Fruit fly (Drosophila melanogaster) whole organism, wandering third instar larva: ENCODE measurements around the gene Frmd5.
A peak's percentile ranks its signal among the peaks of the same experiment; 100 is the strongest.

Experiments
- CG32264 ChIP-seq: fragments of 200-800 bp; sonication (Bioruptor generic); optimal IDR thresholded peaks from 2 replicates; lab custom pipeline; 2016; ENCODE audit warnings: missing biosample characterization, missing genetic modification characterization
- CG9705 ChIP-seq: fragments of 200-800 bp; sonication (Bioruptor generic); optimal IDR thresholded peaks from 2 replicates; lab custom pipeline; 2018; ENCODE audit warnings: missing biosample characterization, mild to moderate bottlenecking, missing genetic modification characterization
- CrebA ChIP-seq: fragments of 200-800 bp; sonication (Bioruptor generic); optimal IDR thresholded peaks from 2 replicates; lab custom pipeline; 2016; ENCODE audit warnings: missing biosample characterization, mild to moderate bottlenecking, missing genetic modification characterization, borderline replicate concordance
- Dfd ChIP-seq: fragments of >200 bp; optimal IDR thresholded peaks from 2 replicates; lab custom pipeline; 2017; ENCODE audit warnings: missing biosample characterization, missing genetic modification characterization
- Dif ChIP-seq: fragments of 200-275, 200-300 bp; sonication (Bioruptor generic); optimal IDR thresholded peaks from 2 replicates; lab custom pipeline; 2018; ENCODE audit warnings: missing biosample characterization, missing genetic modification characterization; ENCODE audit not compliant: partially characterized antibody
- GATAd ChIP-seq: sonication (Bioruptor generic); optimal IDR thresholded peaks from 2 replicates; lab custom pipeline; 2016; ENCODE audit warnings: missing biosample characterization, missing genetic modification characterization
- HLH106 ChIP-seq: fragments of 200-800 bp; optimal IDR thresholded peaks from 3 replicates; lab custom pipeline; 2019; ENCODE audit warnings: missing biosample characterization, mild to moderate bottlenecking, missing genetic modification characterization, moderate library complexity
- Hnf4 ChIP-seq: fragments of 200-800 bp; sonication (Bioruptor generic); optimal IDR thresholded peaks from 2 replicates; lab custom pipeline; 2016; ENCODE audit warnings: missing biosample characterization, mild to moderate bottlenecking, missing genetic modification characterization
- Hr78 ChIP-seq: fragments of >200 bp; optimal IDR thresholded peaks from 2 replicates; lab custom pipeline; 2017; ENCODE audit warnings: missing biosample characterization, missing genetic modification characterization
- Hr83 ChIP-seq: fragments of 200-300 bp; sonication (Bioruptor generic); optimal IDR thresholded peaks from 2 replicates; lab custom pipeline; 2016; ENCODE audit warnings: missing biosample characterization, mild to moderate bottlenecking, missing genetic modification characterization, moderate library complexity; ENCODE audit not compliant: poor library complexity, severe bottlenecking
- Jra ChIP-seq: sonication (Bioruptor generic); optimal IDR thresholded peaks from 2 replicates; lab custom pipeline; 2016; ENCODE audit warnings: missing biosample characterization, missing genetic modification characterization
- Mio ChIP-seq: sonication (Bioruptor generic); optimal IDR thresholded peaks from 2 replicates; lab custom pipeline; 2016; ENCODE audit warnings: missing biosample characterization, missing genetic modification characterization
- Myc ChIP-seq: fragments of >200 bp; optimal IDR thresholded peaks from 2 replicates; lab custom pipeline; 2017
- N ChIP-seq: fragments of >200 bp; optimal IDR thresholded peaks from 2 replicates; lab custom pipeline; 2018; ENCODE audit warnings: missing biosample characterization, missing external identifiers, missing genetic modification characterization
- OdsH ChIP-seq: fragments of 200-800 bp; sonication (Bioruptor generic); optimal IDR thresholded peaks from 2 replicates; lab custom pipeline; 2016; ENCODE audit warnings: missing biosample characterization, mild to moderate bottlenecking, missing genetic modification characterization
- Rel ChIP-seq, 2 experiments: fragments of 200-800 bp; sonication (Bioruptor generic) in 1 of 2; optimal IDR thresholded peaks; 2 replicates in 1 of 2; 3 replicates in 1 of 2; lab custom pipeline; 2016 to 2019; ENCODE audit warnings: mild to moderate bottlenecking in 2 of 2, missing biosample characterization in 2 of 2, missing genetic modification characterization in 2 of 2, moderate library complexity in 1 of 2
- Sp1 ChIP-seq: fragments of 200-800 bp; sonication (Bioruptor generic); optimal IDR thresholded peaks from 3 replicates; lab custom pipeline; 2019; ENCODE audit warnings: missing biosample characterization, mild to moderate bottlenecking, missing genetic modification characterization, moderate library complexity
- Vsx2 ChIP-seq: fragments of 200-300, 225-300 bp; sonication (Bioruptor generic); optimal IDR thresholded peaks from 2 replicates; lab custom pipeline; 2018; ENCODE audit warnings: missing biosample characterization, missing genetic modification characterization; ENCODE audit not compliant: partially characterized antibody
- br ChIP-seq: fragments of 200-800 bp; sonication (Bioruptor generic); optimal IDR thresholded peaks from 2 replicates; lab custom pipeline; 2016; ENCODE audit warnings: missing biosample characterization, missing genetic modification characterization
- brk ChIP-seq: fragments of 200-800 bp; sonication (Bioruptor generic); optimal IDR thresholded peaks from 2 replicates; lab custom pipeline; 2016; ENCODE audit warnings: missing biosample characterization, mild to moderate bottlenecking, missing genetic modification characterization
- dl ChIP-seq, 2 experiments: fragments of 175-275, 200-275 bp in 1 of 2; fragments of 200-275 bp in 1 of 2; sonication (Bioruptor generic); optimal IDR thresholded peaks; lab custom pipeline; 2018; ENCODE audit warnings: mild to moderate bottlenecking in 2 of 2, missing biosample characterization in 2 of 2, missing genetic modification characterization in 2 of 2, moderate library complexity in 2 of 2; ENCODE audit not compliant: partially characterized antibody in 2 of 2, insufficient read depth in 1 of 2
- dsf ChIP-seq: sonication (Bioruptor generic); optimal IDR thresholded peaks from 2 replicates; lab custom pipeline; 2016; ENCODE audit warnings: missing biosample characterization, missing genetic modification characterization, borderline replicate concordance
- ey ChIP-seq: fragments of 200-800 bp; sonication (Bioruptor generic); optimal IDR thresholded peaks from 2 replicates; lab custom pipeline; 2016; ENCODE audit warnings: missing biosample characterization, missing genetic modification characterization
- foxo ChIP-seq, 2 experiments: fragments of 200-800 bp; sonication (Bioruptor generic); optimal IDR thresholded peaks; 2 replicates in 1 of 2; 3 replicates in 1 of 2; lab custom pipeline; 2016 to 2017; ENCODE audit warnings: missing biosample characterization in 2 of 2, missing genetic modification characterization in 2 of 2
- fru ChIP-seq: fragments of 200-800 bp; sonication (Bioruptor generic); optimal IDR thresholded peaks from 3 replicates; lab custom pipeline; 2016; ENCODE audit warnings: missing biosample characterization, mild to moderate bottlenecking, missing genetic modification characterization
- h ChIP-seq: fragments of 200-800 bp; sonication (Bioruptor generic); optimal IDR thresholded peaks from 3 replicates; lab custom pipeline; 2016; ENCODE audit warnings: missing biosample characterization, mild to moderate bottlenecking, missing genetic modification characterization
- jim ChIP-seq: fragments of 175-275, 200-325 bp; sonication (Bioruptor generic); optimal IDR thresholded peaks from 2 replicates; lab custom pipeline; 2016; ENCODE audit warnings: missing biosample characterization, mild to moderate bottlenecking, missing genetic modification characterization
- lola ChIP-seq: fragments of >200 bp; optimal IDR thresholded peaks from 2 replicates; lab custom pipeline; 2017; ENCODE audit warnings: missing biosample characterization, missing genetic modification characterization
- pan ChIP-seq: fragments of >200 bp; optimal IDR thresholded peaks from 2 replicates; lab custom pipeline; 2017
- psq ChIP-seq: fragments of 200-800 bp; sonication (Bioruptor generic); optimal IDR thresholded peaks from 3 replicates; lab custom pipeline; 2017; ENCODE audit warnings: missing biosample characterization, mild to moderate bottlenecking, missing genetic modification characterization, moderate library complexity
- rgr ChIP-seq: fragments of 200-800 bp; sonication (Bioruptor generic); optimal IDR thresholded peaks from 3 replicates; lab custom pipeline; 2016; ENCODE audit warnings: missing biosample characterization, mild to moderate bottlenecking, missing genetic modification characterization
- sage ChIP-seq: fragments of 200-800 bp; sonication (Bioruptor generic); optimal IDR thresholded peaks from 2 replicates; lab custom pipeline; 2016; ENCODE audit warnings: missing biosample characterization, mild to moderate bottlenecking, missing genetic modification characterization
- sv ChIP-seq: fragments of 200-800 bp; sonication (Bioruptor generic); optimal IDR thresholded peaks from 3 replicates; lab custom pipeline; 2016; ENCODE audit warnings: missing biosample characterization, missing genetic modification characterization
- tai ChIP-seq: sonication (Bioruptor generic); optimal IDR thresholded peaks from 2 replicates; lab custom pipeline; 2016; ENCODE audit warnings: missing biosample characterization, missing genetic modification characterization
- woc ChIP-seq: sonication (Bioruptor generic); optimal IDR thresholded peaks from 2 replicates; lab custom pipeline; 2016; ENCODE audit warnings: missing biosample characterization, mild to moderate bottlenecking, missing genetic modification characterization

The Frmd5 gene

DNA sequence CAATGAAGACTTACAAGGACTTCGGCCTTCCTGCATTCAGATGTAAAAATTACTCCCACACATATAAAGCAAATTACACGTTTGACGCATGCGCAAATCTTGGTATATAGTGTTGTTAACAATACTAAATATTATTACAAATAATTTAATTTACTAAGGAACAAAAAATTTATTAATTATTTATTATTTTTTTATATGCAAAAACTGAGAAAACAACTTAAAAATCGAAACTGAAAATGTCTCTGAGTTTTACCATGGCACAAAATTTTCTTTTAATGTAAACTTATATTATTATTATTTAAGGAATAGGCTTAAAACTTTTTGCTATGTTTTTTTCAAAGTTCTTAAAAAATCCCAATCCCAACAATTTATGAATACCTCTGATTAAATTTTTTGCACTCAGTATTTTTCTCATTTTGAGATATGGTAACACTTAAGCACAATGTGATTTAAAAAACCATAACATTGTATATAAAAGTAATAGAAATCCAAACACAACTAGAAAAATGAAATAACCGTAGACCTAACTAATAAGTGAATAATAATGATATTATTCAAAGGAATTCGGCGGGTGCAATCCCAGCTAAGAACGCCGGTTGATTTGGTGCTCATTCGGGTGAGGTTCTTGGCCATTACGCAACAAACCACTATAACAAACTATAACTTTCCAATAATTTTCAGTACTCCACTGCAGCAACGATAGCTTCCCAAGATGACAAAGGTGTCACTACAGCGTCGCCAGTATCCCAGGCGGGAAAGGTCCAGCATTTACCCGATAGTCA is 13.0 kb upstream of the Frmd5 start, which contains the start of the genes Schip1 and Cox10:
TSS of gene Schip1 (minus strand) at position 51 of the 782 bp plus-strand sequence.
TSS of gene Cox10 (plus strand) at position 406 of the 782 bp plus-strand sequence.
- TF ChIP-seq HLH106 (tag; lab: Kevin White, UChicago) (no peak), lola (GFP tag; lab: Kevin White, UChicago) (no peak), brk (GFP tag; lab: Kevin White, UChicago) (no peak), Jra (no peak), br (GFP tag; lab: Kevin White, UChicago) (no peak), psq (GFP tag; lab: Kevin White, UChicago) (no peak), CG9705 (no peak), GATAd (no peak), sv (GFP tag; lab: Kevin White, UChicago) (no peak), Rel (GFP tag; optimal IDR thresholded peaks at IDR 0.05; lab: Kevin White, UChicago) (no peak), Rel (tag; optimal IDR thresholded peaks at IDR 0.05; lab: Kevin White, UChicago) (no peak), sage (no peak), Sp1 (GFP tag; lab: Kevin White, UChicago) (no peak)

DNA sequence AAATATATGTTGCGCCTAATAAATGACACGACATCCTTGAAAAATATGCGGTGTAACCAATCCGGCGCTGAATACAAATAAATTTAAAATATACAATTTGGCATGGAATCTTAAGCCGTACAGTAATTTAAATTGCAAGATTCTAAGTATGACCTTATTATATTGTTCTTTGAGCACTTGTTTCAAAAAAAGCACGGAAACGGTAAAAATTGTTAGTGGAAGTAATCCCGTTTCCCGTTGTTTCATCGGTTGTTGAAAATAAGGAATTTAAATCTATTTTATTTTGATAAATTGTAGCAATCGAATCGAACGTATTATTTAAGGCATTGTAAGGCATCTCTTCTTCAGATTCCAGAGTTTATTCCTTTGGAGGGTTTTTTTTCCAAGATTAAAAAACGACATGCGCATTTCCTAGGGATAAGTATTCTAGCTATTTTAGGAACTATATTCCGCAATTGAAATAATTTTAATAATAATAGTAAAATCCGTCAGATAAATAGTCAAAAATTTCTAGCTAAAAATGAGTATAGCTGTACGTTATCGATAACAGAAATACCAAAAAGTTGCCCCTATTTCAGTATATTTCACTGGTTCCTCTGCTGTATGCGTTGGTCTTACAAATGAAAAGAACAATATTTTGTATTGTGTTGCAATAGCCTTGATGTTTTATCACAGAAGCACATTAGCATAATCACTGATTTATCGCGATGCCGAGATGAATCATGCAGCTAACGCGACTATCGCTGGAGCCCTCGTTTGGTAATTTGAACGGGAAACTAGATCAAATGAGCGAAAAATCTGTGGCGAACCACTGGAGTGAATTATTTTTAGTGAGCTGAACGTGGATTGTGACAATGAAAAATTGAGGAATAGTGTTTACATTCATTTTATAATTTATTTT is 10.9 kb upstream of the Frmd5 start, which contains the start of gene GATAd:
TSS of gene GATAd (plus strand) at position 644 of the 901 bp plus-strand sequence.
- TF ChIP-seq Myc (peak; percentile 71), woc (GFP tag; lab: Kevin White, UChicago) (peak; percentile 2), sage (no peak), dsf (GFP tag; lab: Kevin White, UChicago) (no peak), dl (GFP tag; optimal IDR thresholded peaks at IDR 0.05; lab: Kevin White, UChicago; ENCODE audit: insufficient read depth in 1 of 2, partially characterized antibody in 2 of 2) (no peak), Rel (GFP tag; optimal IDR thresholded peaks at IDR 0.05; lab: Kevin White, UChicago) (no peak), Rel (tag; optimal IDR thresholded peaks at IDR 0.05; lab: Kevin White, UChicago) (peak; percentile 35), brk (GFP tag; lab: Kevin White, UChicago) (peak; percentile 56), Hr83 (GFP tag; lab: Kevin White, UChicago) (peak; percentile 50)

DNA sequence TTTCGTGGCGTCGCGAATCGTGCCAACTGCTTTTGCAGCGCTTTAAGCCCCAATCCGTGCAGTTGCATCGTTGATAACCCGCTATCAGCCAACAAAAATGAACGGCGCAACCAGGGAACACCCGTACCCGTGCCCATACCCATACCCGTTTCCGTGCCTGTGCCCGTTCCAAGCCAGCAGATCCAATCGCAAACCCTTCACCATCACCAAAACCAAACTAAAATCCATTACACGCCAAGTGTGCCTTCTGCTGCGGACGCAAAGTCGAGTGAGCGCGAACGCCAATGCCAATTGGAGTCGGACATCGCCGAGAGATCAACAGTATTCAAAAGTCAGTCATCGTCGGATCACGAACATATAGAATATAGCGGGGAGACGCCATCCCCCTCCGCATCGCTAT is 10.0 kb upstream of the Frmd5 start:
- no peak for TF ChIP-seq Sp1 (GFP tag; lab: Kevin White, UChicago)
- TF ChIP-seq dsf (GFP tag; lab: Kevin White, UChicago) = no peak
- TF ChIP-seq OdsH (GFP tag; lab: Kevin White, UChicago) = no peak
- TF ChIP-seq CG32264 (GFP tag; lab: Kevin White, UChicago) = no peak
- TF ChIP-seq ey (GFP tag; lab: Kevin White, UChicago) = no peak
- no peak for TF ChIP-seq Jra
- TF ChIP-seq tai (GFP tag; lab: Kevin White, UChicago) = no peak
- TF ChIP-seq Mio (GFP tag; lab: Kevin White, UChicago) = no peak
- no peak for TF ChIP-seq rgr (GFP tag; lab: Kevin White, UChicago)
- TF ChIP-seq, all 38 proteins: peak for 0

DNA sequence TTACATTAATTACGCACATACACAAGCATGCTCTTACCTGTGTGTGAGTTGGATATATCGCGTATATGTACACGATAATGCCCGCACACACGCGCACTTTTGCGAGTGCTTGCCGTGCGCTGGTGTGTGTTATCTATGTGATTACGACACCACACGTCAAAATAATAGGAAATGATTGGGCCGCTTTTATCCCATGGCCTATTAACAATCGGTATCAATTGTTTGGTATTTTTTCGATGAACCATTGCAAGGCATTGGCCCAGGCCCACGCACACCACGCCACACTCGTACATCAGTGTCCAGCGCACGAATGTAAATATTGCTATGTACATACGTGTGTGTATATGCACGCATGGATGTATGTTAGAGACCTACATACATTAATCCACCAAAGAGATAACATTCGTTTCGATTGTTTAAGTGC is 9.4 kb upstream of the Frmd5 start:
- TF ChIP-seq br (GFP tag; lab: Kevin White, UChicago) = peak; percentile 64
- TF ChIP-seq ey (GFP tag; lab: Kevin White, UChicago) = peak; percentile 58
- peak; percentile 33 for TF ChIP-seq HLH106 (tag; lab: Kevin White, UChicago)
- TF ChIP-seq CrebA (GFP tag; lab: Kevin White, UChicago) = no peak
- no peak for TF ChIP-seq jim (GFP tag; lab: Kevin White, UChicago)
- TF ChIP-seq pan = no peak
- TF ChIP-seq psq (GFP tag; lab: Kevin White, UChicago) = peak; percentile 29
- peak in 1 of 2 experiments; percentile 16 for TF ChIP-seq foxo (GFP tag; optimal IDR thresholded peaks at IDR 0.05; lab: Kevin White, UChicago)
- TF ChIP-seq Rel (GFP tag; optimal IDR thresholded peaks at IDR 0.05; lab: Kevin White, UChicago) = peak; percentile 80
- peak; percentile 58 for TF ChIP-seq Rel (tag; optimal IDR thresholded peaks at IDR 0.05; lab: Kevin White, UChicago)
- TF ChIP-seq fru (GFP tag; lab: Kevin White, UChicago) = peak; percentile 57
- TF ChIP-seq GATAd = no peak
- no peak for TF ChIP-seq Myc
- TF ChIP-seq Vsx2 = no peak
- peak; percentile 47 for TF ChIP-seq sage
- no peak for TF ChIP-seq dsf (GFP tag; lab: Kevin White, UChicago)
- peak; percentile 58 for TF ChIP-seq rgr (GFP tag; lab: Kevin White, UChicago)
- peak; percentile 57 for TF ChIP-seq Hnf4 (GFP tag; lab: Kevin White, UChicago)
- TF ChIP-seq Sp1 (GFP tag; lab: Kevin White, UChicago) = peak; percentile 56
- peak; percentile 78 for TF ChIP-seq h (GFP tag; lab: Kevin White, UChicago)
- no peak for TF ChIP-seq CG9705
- no peak for TF ChIP-seq Mio (GFP tag; lab: Kevin White, UChicago)
- peak; percentile 72 for TF ChIP-seq N (GFP tag; lab: Kevin White, UChicago)
- no peak for TF ChIP-seq Dif (GFP tag; lab: Kevin White, UChicago)
- peak; percentile 13 for TF ChIP-seq Hr83 (GFP tag; lab: Kevin White, UChicago)
- peak; percentile 56 for TF ChIP-seq OdsH (GFP tag; lab: Kevin White, UChicago)
- TF ChIP-seq Hr78 (GFP tag; lab: Kevin White, UChicago) = no peak
- TF ChIP-seq sv (GFP tag; lab: Kevin White, UChicago) = peak; percentile 11
- no peak for TF ChIP-seq Dfd (GFP tag; lab: Kevin White, UChicago)
- TF ChIP-seq woc (GFP tag; lab: Kevin White, UChicago) = peak; percentile 55
- TF ChIP-seq lola (GFP tag; lab: Kevin White, UChicago) = no peak
- TF ChIP-seq Jra = peak; percentile 39
